Worm (Caenorhabditis elegans) whole organism, L1 larva: ENCODE data around the gene cka-1.

Experiments used
- aha-1 ChIP-seq: fragments of 150-350 bp; optimal IDR thresholded peaks from 2 replicates; lab custom pipeline; 2014; ENCODE audit warnings: missing biosample characterization, missing genetic modification characterization
- hlh-17 ChIP-seq: fragments of 200-800 bp; sonication (Bioruptor generic); optimal IDR thresholded peaks from 2 replicates; lab custom pipeline; 2018; ENCODE audit warnings: missing genetic modification characterization, mild to moderate bottlenecking, missing compliant biosample characterization, moderate library complexity, borderline replicate concordance
- lir-3 ChIP-seq: sonication (generic microtip); optimal IDR thresholded peaks from 2 replicates; lab custom pipeline; 2016; ENCODE audit warnings: mild to moderate bottlenecking, missing genetic modification characterization, moderate library complexity, missing compliant biosample characterization; ENCODE audit not compliant: poor library complexity
- nhr-11 ChIP-seq: fragments of 150-350 bp; optimal IDR thresholded peaks from 2 replicates; lab custom pipeline; 2014; ENCODE audit warnings: missing biosample characterization, missing genetic modification characterization
- unc-130 ChIP-seq: fragments of 150-350 bp; optimal IDR thresholded peaks from 2 replicates; lab custom pipeline; 2017; ENCODE audit warnings: missing biosample characterization, missing genetic modification characterization, inconsistent platforms
- ztf-11 ChIP-seq, 2 experiments: sonication (generic microtip); optimal IDR thresholded peaks; 2 replicates each; lab custom pipeline; 2016 to 2017; ENCODE audit warnings: missing genetic modification characterization in 2 of 2, missing biosample characterization in 1 of 2, missing compliant biosample characterization in 1 of 2

ce11 chrIV:9725468-9725985 is 11.9 kb downstream of the cka-1 start:
- TF ChIP-seq ztf-11 (tag; optimal IDR thresholded peaks at IDR 0.05; lab: Kevin White, UChicago) (no peak), aha-1 (tag; lab: Kevin White, UChicago) (no peak), hlh-17 (GFP tag; lab: Kevin White, UChicago) (no peak), unc-130 (tag; lab: Kevin White, UChicago) (no peak), nhr-11 (tag; lab: Kevin White, UChicago) (no peak), lir-3 (tag; lab: Kevin White, UChicago) (no peak)
